Worm (Caenorhabditis elegans): Measurements from ENCODE around the gene T27A1.3.
A peak's percentile ranks its signal among the peaks of the same experiment; 100 is the strongest.

The T27A1.3 gene

ce11 chrII:574064-574463 is 38.7 kb downstream of the T27A1.3 start:
- TF ChIP-seq unc-39 (tag; optimal IDR thresholded peaks at IDR 0.05) (no peak), snpc-4 (tag; optimal IDR thresholded peaks at IDR 0.05) (no peak), nhr-237 (tag; optimal IDR thresholded peaks at IDR 0.05) (no peak), nhr-23 (tag; optimal IDR thresholded peaks at IDR 0.05) (no peak), sma-3 (GFP tag; optimal IDR thresholded peaks at IDR 0.05) (no peak), gmeb-1 (tag; optimal IDR thresholded peaks at IDR 0.05) (no peak), lin-11 (tag; optimal IDR thresholded peaks at IDR 0.05) (no peak), egl-27 (tag; optimal IDR thresholded peaks at IDR 0.05) (no peak), ZK546.5 (tag; optimal IDR thresholded peaks at IDR 0.05) (no peak), ceh-82 (tag; optimal IDR thresholded peaks at IDR 0.05) (no peak), peb-1 (tag; optimal IDR thresholded peaks at IDR 0.05) (no peak), sma-9 (GFP tag; optimal IDR thresholded peaks at IDR 0.05) (no peak), sma-9 (tag; optimal IDR thresholded peaks at IDR 0.05) (no peak), alr-1 (tag; optimal IDR thresholded peaks at IDR 0.05) (no peak)

ce11 chrII:577632-578031 is 42.3 kb downstream of the T27A1.3 start, which contains the start of gene W08F4.7:
TSS of gene W08F4.7 (minus strand) at chrII:577732.
- TF ChIP-seq ceh-16 (tag; optimal IDR thresholded peaks at IDR 0.05) (no peak), unc-55 (GFP tag; optimal IDR thresholded peaks at IDR 0.05) (no peak), F13H6.1 (tag; optimal IDR thresholded peaks at IDR 0.05) (no peak), unc-39 (tag; optimal IDR thresholded peaks at IDR 0.05) (no peak), ama-1 (optimal IDR thresholded peaks at IDR 0.05) (no peak), fos-1 (tag; optimal IDR thresholded peaks at IDR 0.05) (no peak)

- TF ChIP-seq ztf-4 (tag; optimal IDR thresholded peaks at IDR 0.05) (no peak), nhr-77 (tag; optimal IDR thresholded peaks at IDR 0.05) (no peak), F13H6.1 (tag; optimal IDR thresholded peaks at IDR 0.05) (no peak), crh-2 (tag; optimal IDR thresholded peaks at IDR 0.05) (no peak), ztf-1 (GFP tag; conservative IDR thresholded peaks at IDR 0.05) (no peak), lsy-2 (tag; optimal IDR thresholded peaks at IDR 0.05) (no peak), lin-39 (tag; optimal IDR thresholded peaks at IDR 0.05) (no peak)
Observed at ce11 chrII:578803-579202, 43.5 kb downstream of the T27A1.3 start.

ce11 chrII:580189-580643 is 44.9 kb downstream of the T27A1.3 start, which contains the start of the genes cdc-37 and W08F4.3:
TSS of gene cdc-37 (minus strand) at chrII:580593.
TSS of gene W08F4.3 (plus strand) at chrII:580602.
- peak; percentile 19 for TF ChIP-seq C34F6.9 (tag; optimal IDR thresholded peaks at IDR 0.05)
- peak; percentile 20 for TF ChIP-seq unc-55 (GFP tag; optimal IDR thresholded peaks at IDR 0.05)
- no peak for TF ChIP-seq skn-1 (tag; optimal IDR thresholded peaks at IDR 0.05)
- TF ChIP-seq lsy-2 (tag; optimal IDR thresholded peaks at IDR 0.05) = peak in 1 of 2 experiments; percentile 10
- no peak for TF ChIP-seq ama-1 (optimal IDR thresholded peaks at IDR 0.05)
- TF ChIP-seq gmeb-1 (tag; optimal IDR thresholded peaks at IDR 0.05) = peak; percentile 23
- peak; percentile 14 for TF ChIP-seq nhr-129 (tag; optimal IDR thresholded peaks at IDR 0.05)

ce11 chrII:581983-582382 is 46.7 kb downstream of the T27A1.3 start:
- TF ChIP-seq crh-2 (tag; optimal IDR thresholded peaks at IDR 0.05) = no peak
- no peak for TF ChIP-seq unc-62 (GFP tag; optimal IDR thresholded peaks at IDR 0.05)
- TF ChIP-seq nhr-12 (tag; optimal IDR thresholded peaks at IDR 0.05) = no peak
- no peak for TF ChIP-seq nhr-25 (tag; optimal IDR thresholded peaks at IDR 0.05)
- no peak for TF ChIP-seq F13H6.1 (tag; optimal IDR thresholded peaks at IDR 0.05)
- no peak for TF ChIP-seq blmp-1 (tag; optimal IDR thresholded peaks at IDR 0.05; ENCODE audit: insufficient read depth)
- TF ChIP-seq skn-1 (tag; optimal IDR thresholded peaks at IDR 0.05) = no peak

ce11 chrII:582649-583048 is 47.3 kb downstream of the T27A1.3 start, which contains the start of gene fbxb-14:
TSS of gene fbxb-14 (minus strand) at chrII:582749.
- TF ChIP-seq peb-1 (tag; optimal IDR thresholded peaks at IDR 0.05) (no peak), blmp-1 (tag; optimal IDR thresholded peaks at IDR 0.05; ENCODE audit: insufficient read depth) (no peak), ceh-16 (tag; optimal IDR thresholded peaks at IDR 0.05) (no peak), unc-62 (GFP tag; optimal IDR thresholded peaks at IDR 0.05) (no peak), zag-1 (tag; optimal IDR thresholded peaks at IDR 0.05) (no peak), egl-27 (tag; optimal IDR thresholded peaks at IDR 0.05) (no peak), ZK546.5 (tag; optimal IDR thresholded peaks at IDR 0.05) (no peak), lsy-2 (tag; optimal IDR thresholded peaks at IDR 0.05) (no peak), unc-55 (GFP tag; optimal IDR thresholded peaks at IDR 0.05) (no peak), R02D3.7 (tag; optimal IDR thresholded peaks at IDR 0.05) (no peak), sma-3 (GFP tag; optimal IDR thresholded peaks at IDR 0.05) (no peak), ztf-1 (GFP tag; conservative IDR thresholded peaks at IDR 0.05) (no peak), nhr-77 (tag; optimal IDR thresholded peaks at IDR 0.05) (no peak), nhr-11 (tag; optimal IDR thresholded peaks at IDR 0.05) (no peak), Y55F3AM.14 (GFP tag; optimal IDR thresholded peaks at IDR 0.05) (no peak), alr-1 (tag; optimal IDR thresholded peaks at IDR 0.05) (no peak)
